Worm (Caenorhabditis elegans) whole organism, L2 larva: ENCODE results near the gene isp-1.

Experiments used
- ama-1 ChIP-seq: fragments of 150-350 bp; optimal IDR thresholded peaks from 2 replicates; lab custom pipeline; 2018; ENCODE audit warnings: inconsistent platforms
- blmp-1 ChIP-seq: sonication (generic microtip); optimal IDR thresholded peaks from 2 replicates; lab custom pipeline; 2017; ENCODE audit warnings: missing genetic modification characterization, mild to moderate bottlenecking, missing compliant biosample characterization, antibody characterized with exemption, moderate library complexity; ENCODE audit not compliant: insufficient read depth
- egl-27 ChIP-seq: sonication (generic microtip); optimal IDR thresholded peaks from 3 replicates; lab custom pipeline; 2017; ENCODE audit warnings: missing biosample characterization, missing genetic modification reagents, missing genetic modification characterization
- lsy-2 ChIP-seq, 2 experiments: fragments of 150-350 bp in 1 of 2; sonication (generic microtip) in 1 of 2; optimal IDR thresholded peaks; 2 replicates each; lab custom pipeline; 2014 to 2017; ENCODE audit warnings: missing biosample characterization in 2 of 2, missing genetic modification characterization in 2 of 2
- nhr-10 ChIP-seq: sonication (generic microtip); optimal IDR thresholded peaks from 2 replicates; lab custom pipeline; 2017; ENCODE audit warnings: missing biosample characterization, missing genetic modification characterization
- nhr-11 ChIP-seq: fragments of 150-350 bp; optimal IDR thresholded peaks from 2 replicates; lab custom pipeline; 2014; ENCODE audit warnings: missing biosample characterization, missing genetic modification characterization
- nhr-12 ChIP-seq: fragments of 150-350 bp; optimal IDR thresholded peaks from 2 replicates; lab custom pipeline; 2014; ENCODE audit warnings: missing biosample characterization, missing genetic modification characterization
- nhr-237 ChIP-seq: fragments of 150-350 bp; optimal IDR thresholded peaks from 2 replicates; lab custom pipeline; 2014; ENCODE audit warnings: missing biosample characterization, missing genetic modification characterization
- nhr-25 ChIP-seq: fragments of 150-350 bp; sonication (generic microtip); optimal IDR thresholded peaks from 3 replicates; lab custom pipeline; 2014; ENCODE audit warnings: missing biosample characterization, missing genetic modification characterization
- nhr-77 ChIP-seq: fragments of 150-350 bp; optimal IDR thresholded peaks from 2 replicates; lab custom pipeline; 2014; ENCODE audit warnings: missing biosample characterization, missing genetic modification characterization
- skn-1 ChIP-seq: sonication (generic microtip); optimal IDR thresholded peaks from 2 replicates; lab custom pipeline; 2017; ENCODE audit warnings: missing biosample characterization, missing genetic modification characterization
- unc-62 ChIP-seq: fragments of 150-350 bp; optimal IDR thresholded peaks from 2 replicates; lab custom pipeline; 2014; ENCODE audit warnings: missing biosample characterization, missing genetic modification reagents, missing genetic modification characterization
- zag-1 ChIP-seq: fragments of 150-350 bp; optimal IDR thresholded peaks from 2 replicates; lab custom pipeline; 2014; ENCODE audit warnings: missing biosample characterization, missing genetic modification characterization
- ztf-11 ChIP-seq: sonication (generic microtip); optimal IDR thresholded peaks from 2 replicates; lab custom pipeline; 2017; ENCODE audit warnings: missing biosample characterization, missing genetic modification characterization

DNA sequence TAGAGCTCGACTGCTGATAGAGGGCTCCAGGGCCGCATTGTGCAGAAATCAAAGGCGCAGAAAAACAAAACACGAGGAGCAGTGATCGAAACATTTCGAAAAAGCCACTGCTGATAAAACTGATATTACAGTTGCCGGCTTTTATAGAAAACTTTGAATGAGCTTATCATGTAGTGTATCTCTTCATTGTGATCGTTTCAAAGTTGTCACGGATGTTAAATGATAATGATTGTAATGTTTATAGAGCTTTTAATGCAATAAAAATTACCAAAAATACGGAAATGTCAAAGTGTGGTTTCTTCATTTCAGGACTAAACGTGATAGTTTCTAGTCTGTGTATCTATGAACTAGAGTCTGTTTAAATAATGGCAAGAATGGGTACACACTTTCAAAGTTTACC, 32.8 kb upstream of the isp-1 start, which contains the start of gene clec-52:
- TF ChIP-seq ztf-11 (tag; lab: Kevin White, UChicago) (no peak), ama-1 (lab: Kevin White, UChicago) (no peak), blmp-1 (no peak), egl-27 (tag; lab: Kevin White, UChicago) (no peak), nhr-25 (tag; lab: Kevin White, UChicago) (no peak), nhr-12 (tag; lab: Kevin White, UChicago) (no peak), nhr-11 (no peak), zag-1 (tag; lab: Kevin White, UChicago) (no peak), lsy-2 (tag; optimal IDR thresholded peaks at IDR 0.05; lab: Kevin White, UChicago) (no peak), unc-62 (GFP tag; lab: Kevin White, UChicago) (no peak), nhr-10 (tag; lab: Kevin White, UChicago) (no peak), skn-1 (tag; lab: Kevin White, UChicago) (no peak), nhr-237 (tag; lab: Kevin White, UChicago) (no peak), nhr-77 (tag; lab: Kevin White, UChicago) (no peak)
